Worm (Caenorhabditis elegans) whole organism, early embryonic: ENCODE data around the gene piga-1.

Experiments used
- B0310.2 ChIP-seq: sonication (generic microtip); optimal IDR thresholded peaks from 2 replicates; lab custom pipeline; 2016; ENCODE audit warnings: mild to moderate bottlenecking, missing genetic modification characterization, missing compliant biosample characterization
- aly-1 ChIP-seq: sonication (generic microtip); optimal IDR thresholded peaks from 2 replicates; lab custom pipeline; 2016; ENCODE audit warnings: missing genetic modification characterization, missing compliant biosample characterization
- ama-1 ChIP-seq: fragments of 150-350 bp; optimal IDR thresholded peaks from 2 replicates; lab custom pipeline; 2014
- flt-1 ChIP-seq: fragments of 200-800 bp; sonication (Bioruptor generic); IDR thresholded peaks from 2 replicates; pipeline ENCODE4 v1.3.6; 2022; ENCODE audit warnings: missing genetic modification characterization, missing compliant biosample characterization
- hmbx-1 ChIP-seq: sonication (generic microtip); optimal IDR thresholded peaks from 2 replicates; lab custom pipeline; 2016; ENCODE audit warnings: mild to moderate bottlenecking, missing genetic modification characterization, missing compliant biosample characterization
- hmg-4 ChIP-seq: fragments of 200-800 bp; sonication (Bioruptor generic); optimal IDR thresholded peaks from 2 replicates; lab custom pipeline; 2018; ENCODE audit warnings: mild to moderate bottlenecking, missing genetic modification characterization, missing compliant biosample characterization
- hnd-1 ChIP-seq: sonication (generic microtip); optimal IDR thresholded peaks from 2 replicates; lab custom pipeline; 2016; ENCODE audit warnings: missing genetic modification characterization, missing compliant biosample characterization
- pes-1 ChIP-seq: fragments of 200-800 bp; sonication (Bioruptor generic); IDR thresholded peaks from 2 replicates; pipeline ENCODE4 v1.3.6; 2022; ENCODE audit warnings: missing genetic modification reagents, missing genetic modification characterization, missing compliant biosample characterization
- sea-1 ChIP-seq: fragments of 200-800 bp; sonication (Bioruptor generic); conservative IDR thresholded peaks from 2 replicates; pipeline ENCODE4 v1.3.6; 2022; ENCODE audit warnings: missing genetic modification characterization, missing compliant biosample characterization
- tbx-11 ChIP-seq: fragments of 200-800 bp; sonication (Bioruptor generic); IDR thresholded peaks from 2 replicates; pipeline ENCODE4 v1.3.6; 2022; ENCODE audit warnings: missing genetic modification characterization, missing compliant biosample characterization

DNA sequence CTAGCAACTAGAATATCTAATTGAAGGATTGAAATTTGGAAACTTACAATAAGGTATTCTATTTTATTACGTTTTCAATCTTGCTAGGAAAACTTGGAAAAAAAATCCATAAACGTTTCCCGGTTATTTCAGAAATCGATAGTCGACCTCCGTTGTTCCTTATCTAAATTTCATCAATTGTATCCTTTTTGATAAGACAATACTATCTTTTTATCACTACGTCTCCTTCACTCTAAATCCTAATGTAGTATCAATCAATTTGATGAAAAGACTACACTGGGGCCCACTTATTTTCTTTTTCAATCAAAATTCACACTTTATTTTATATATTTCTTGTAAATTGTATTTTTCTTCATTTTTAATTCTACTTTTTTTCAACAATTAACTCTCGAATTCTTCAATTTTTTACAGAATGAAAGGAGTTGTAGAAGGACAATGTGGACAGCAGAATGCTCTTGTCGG, 42.9 kb upstream of the piga-1 start, which contains the start of gene prx-5:
- TF ChIP-seq ama-1 (lab: Kevin White, UChicago) (no peak), sea-1 (GFP tag; lab: Robert Waterston, UW) (no peak), B0310.2 (tag; lab: Kevin White, UChicago) (no peak), aly-1 (no peak), hmbx-1 (tag; lab: Kevin White, UChicago) (no peak), hnd-1 (no peak), tbx-11 (no peak), pes-1 (GFP tag; lab: Robert Waterston, UW) (no peak), flt-1 (GFP tag; lab: Robert Waterston, UW) (no peak), hmg-4 (GFP tag; lab: Kevin White, UChicago) (no peak)
